Worm (Caenorhabditis elegans) whole organism, L1 larva: ENCODE measurements around the gene T28F3.9.

Source experiments
- C04F5.9 ChIP-seq: sonication (generic microtip); optimal IDR thresholded peaks from 2 replicates; lab custom pipeline; 2016; ENCODE audit warnings: missing genetic modification characterization, missing compliant biosample characterization
- C34B4.2 ChIP-seq: sonication (generic microtip); optimal IDR thresholded peaks from 2 replicates; lab custom pipeline; 2017; ENCODE audit warnings: mild to moderate bottlenecking, missing genetic modification characterization, missing compliant biosample characterization
- ama-1 ChIP-seq: fragments of 150-350 bp; optimal IDR thresholded peaks from 2 replicates; lab custom pipeline; 2014
- blmp-1 ChIP-seq: fragments of 150-350 bp; optimal IDR thresholded peaks from 2 replicates; lab custom pipeline; 2014; ENCODE audit warnings: missing biosample characterization, missing genetic modification characterization
- ceh-82 ChIP-seq, 3 experiments: fragments of 150-350 bp in 1 of 3; sonication (generic microtip) in 2 of 3; optimal IDR thresholded peaks; 2 replicates each; lab custom pipeline; 2014 to 2017; ENCODE audit warnings: missing biosample characterization in 3 of 3, missing genetic modification characterization in 3 of 3
- ceh-88 ChIP-seq: fragments of 200-800 bp; sonication (Bioruptor generic); IDR thresholded peaks from 2 replicates; pipeline ENCODE4 v1.3.6; 2022; ENCODE audit warnings: missing genetic modification characterization, missing compliant biosample characterization
- ceh-90 ChIP-seq: sonication (generic microtip); optimal IDR thresholded peaks from 2 replicates; lab custom pipeline; 2016; ENCODE audit warnings: missing genetic modification characterization, missing compliant biosample characterization
- dsc-1 ChIP-seq: sonication (generic microtip); optimal IDR thresholded peaks from 2 replicates; lab custom pipeline; 2016; ENCODE audit warnings: mild to moderate bottlenecking, missing genetic modification characterization, missing compliant biosample characterization
- efl-1 ChIP-seq, 4 experiments: fragments of 150-350 bp; optimal IDR thresholded peaks in 3 of 4; peaks in 1 of 4; 1 replicate in 1 of 4; 2 replicates in 3 of 4; lab custom pipeline; 2014; ENCODE audit warnings: missing biosample characterization in 2 of 4, missing genetic modification characterization in 2 of 4, missing genetic modification reagents in 2 of 4
- egl-13 ChIP-seq: sonication (generic microtip); optimal IDR thresholded peaks from 2 replicates; lab custom pipeline; 2016; ENCODE audit warnings: missing genotype, missing genetic modification reagents, missing genetic modification characterization, missing compliant biosample characterization
- elt-2 ChIP-seq: sonication (generic microtip); optimal IDR thresholded peaks from 2 replicates; lab custom pipeline; 2016; ENCODE audit warnings: missing genetic modification characterization, mild to moderate bottlenecking, inconsistent platforms, missing compliant biosample characterization, missing genetic modification reagents
- fkh-8 ChIP-seq: sonication (generic microtip); optimal IDR thresholded peaks from 2 replicates; lab custom pipeline; 2016; ENCODE audit warnings: mild to moderate bottlenecking, missing genetic modification characterization, missing compliant biosample characterization
- fos-1 ChIP-seq: fragments of 150-350 bp; optimal IDR thresholded peaks from 2 replicates; lab custom pipeline; 2014; ENCODE audit warnings: missing biosample characterization, missing genetic modification characterization
- hlh-17 ChIP-seq: fragments of 200-800 bp; sonication (Bioruptor generic); optimal IDR thresholded peaks from 2 replicates; lab custom pipeline; 2018; ENCODE audit warnings: missing genetic modification characterization, mild to moderate bottlenecking, missing compliant biosample characterization, moderate library complexity, borderline replicate concordance
- hlh-4 ChIP-seq: sonication (generic microtip); optimal IDR thresholded peaks from 2 replicates; lab custom pipeline; 2016; ENCODE audit warnings: mild to moderate bottlenecking, missing genetic modification characterization, missing compliant biosample characterization
- irx-1 ChIP-seq: sonication (generic microtip); optimal IDR thresholded peaks from 2 replicates; lab custom pipeline; 2016; ENCODE audit warnings: missing genetic modification characterization, missing compliant biosample characterization
- isw-1 ChIP-seq: fragments of 200-800 bp; sonication (Bioruptor generic); IDR thresholded peaks from 2 replicates; pipeline ENCODE4 v1.3.6; 2022; ENCODE audit warnings: missing genetic modification characterization, missing compliant biosample characterization
- lin-13 ChIP-seq: fragments of 150-350 bp; optimal IDR thresholded peaks from 2 replicates; lab custom pipeline; 2014; ENCODE audit warnings: missing biosample characterization, missing genetic modification reagents, missing genetic modification characterization
- lin-35 ChIP-seq, 2 experiments: fragments of 150-350 bp; optimal IDR thresholded peaks; 2 replicates each; lab custom pipeline; 2014; ENCODE audit warnings: missing biosample characterization in 2 of 2, missing genetic modification characterization in 2 of 2, missing genetic modification reagents in 2 of 2
- lin-39 ChIP-seq: fragments of 150-350 bp; optimal IDR thresholded peaks from 2 replicates; lab custom pipeline; 2014; ENCODE audit warnings: missing biosample characterization, missing genetic modification reagents, missing genetic modification characterization
- lsy-2 ChIP-seq, 2 experiments: fragments of 150-350 bp; optimal IDR thresholded peaks; 2 replicates each; lab custom pipeline; 2014; ENCODE audit warnings: missing biosample characterization in 2 of 2, missing genetic modification characterization in 2 of 2
- mab-9 ChIP-seq: fragments of 200-800 bp; sonication (Bioruptor generic); IDR thresholded peaks from 2 replicates; pipeline ENCODE4 v1.3.6; 2022; ENCODE audit warnings: missing genetic modification reagents, missing genetic modification characterization, missing compliant biosample characterization
- mdl-1 ChIP-seq, 2 experiments: fragments of 150-350 bp; optimal IDR thresholded peaks; 2 replicates each; lab custom pipeline; 2014 to 2017; ENCODE audit warnings: missing biosample characterization in 2 of 2, missing genetic modification characterization in 2 of 2, inconsistent platforms in 1 of 2
- nhr-11 ChIP-seq: fragments of 150-350 bp; optimal IDR thresholded peaks from 2 replicates; lab custom pipeline; 2014; ENCODE audit warnings: missing biosample characterization, missing genetic modification characterization
- nhr-12 ChIP-seq: sonication (generic microtip); optimal IDR thresholded peaks from 2 replicates; lab custom pipeline; 2017; ENCODE audit warnings: missing biosample characterization, missing genetic modification characterization
- nhr-77 ChIP-seq: fragments of 150-350 bp; optimal IDR thresholded peaks from 2 replicates; lab custom pipeline; 2014; ENCODE audit warnings: missing biosample characterization, missing genetic modification characterization
- pax-3 ChIP-seq: fragments of 200-800 bp; sonication (Bioruptor generic); optimal IDR thresholded peaks from 2 replicates; lab custom pipeline; 2018; ENCODE audit warnings: mild to moderate bottlenecking, missing genetic modification characterization, moderate library complexity, missing compliant biosample characterization
- pqm-1 ChIP-seq: sonication (generic microtip); optimal IDR thresholded peaks from 3 replicates; lab custom pipeline; 2017; ENCODE audit warnings: missing biosample characterization, missing genetic modification characterization
- snpc-4 ChIP-seq: fragments of 150-350 bp; optimal IDR thresholded peaks from 2 replicates; lab custom pipeline; 2014; ENCODE audit warnings: missing biosample characterization, missing genetic modification characterization
- sptf-1 ChIP-seq: fragments of 150-350 bp; optimal IDR thresholded peaks from 2 replicates; lab custom pipeline; 2014; ENCODE audit warnings: missing biosample characterization, missing genetic modification characterization
- swsn-7 ChIP-seq: sonication (generic microtip); optimal IDR thresholded peaks from 2 replicates; lab custom pipeline; 2016; ENCODE audit warnings: missing genetic modification characterization, missing compliant biosample characterization
- unc-62 ChIP-seq: fragments of 150-350 bp; optimal IDR thresholded peaks from 2 replicates; lab custom pipeline; 2014; ENCODE audit warnings: missing biosample characterization, missing genetic modification reagents, missing genetic modification characterization
- unc-86 ChIP-seq: sonication (generic microtip); optimal IDR thresholded peaks from 2 replicates; lab custom pipeline; 2016; ENCODE audit warnings: missing genetic modification characterization, missing compliant biosample characterization
- xbp-1 ChIP-seq: sonication (generic microtip); optimal IDR thresholded peaks from 2 replicates; lab custom pipeline; 2016; ENCODE audit warnings: missing genetic modification characterization, missing compliant biosample characterization
- zag-1 ChIP-seq: fragments of 150-350 bp; optimal IDR thresholded peaks from 2 replicates; lab custom pipeline; 2014; ENCODE audit warnings: missing biosample characterization, missing genetic modification characterization
- ztf-4 ChIP-seq: fragments of 150-350 bp; optimal IDR thresholded peaks from 2 replicates; lab custom pipeline; 2014; ENCODE audit warnings: missing biosample characterization, missing genetic modification characterization

Gene T28F3.9

DNA sequence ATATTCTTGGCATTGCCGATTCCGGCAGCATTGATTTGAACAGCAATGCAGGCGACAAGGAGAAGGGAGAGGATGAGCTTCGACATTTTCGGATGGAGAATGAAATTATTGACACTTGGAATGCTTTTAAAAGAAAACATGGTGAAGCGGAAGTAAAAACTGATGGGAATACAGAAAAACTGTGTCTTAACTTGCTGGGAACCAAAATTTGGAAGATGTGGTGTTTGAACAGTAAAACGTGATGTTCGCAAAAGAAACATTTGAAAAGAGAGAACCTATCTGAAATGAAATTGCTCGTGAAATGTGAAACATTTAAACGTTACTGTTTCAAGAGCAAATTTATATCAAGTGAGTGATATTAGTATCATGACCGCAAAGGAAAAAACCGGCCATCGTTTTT is 43.6 kb upstream of the T28F3.9 start, which contains the start of gene F26D10.13:
F26D10.13 (minus strand) TSS at position 101 of the 400 bp plus-strand sequence.
- no peak for TF ChIP-seq nhr-11 (tag; lab: Kevin White, UChicago)
- TF ChIP-seq hlh-17 (GFP tag; lab: Kevin White, UChicago): no peak
- no peak for TF ChIP-seq irx-1 (tag; lab: Kevin White, UChicago)
- TF ChIP-seq mab-9: no peak
- no peak for TF ChIP-seq mdl-1 (tag; optimal IDR thresholded peaks at IDR 0.05; lab: Kevin White, UChicago)
- TF ChIP-seq unc-86 (tag; lab: Kevin White, UChicago): no peak

DNA sequence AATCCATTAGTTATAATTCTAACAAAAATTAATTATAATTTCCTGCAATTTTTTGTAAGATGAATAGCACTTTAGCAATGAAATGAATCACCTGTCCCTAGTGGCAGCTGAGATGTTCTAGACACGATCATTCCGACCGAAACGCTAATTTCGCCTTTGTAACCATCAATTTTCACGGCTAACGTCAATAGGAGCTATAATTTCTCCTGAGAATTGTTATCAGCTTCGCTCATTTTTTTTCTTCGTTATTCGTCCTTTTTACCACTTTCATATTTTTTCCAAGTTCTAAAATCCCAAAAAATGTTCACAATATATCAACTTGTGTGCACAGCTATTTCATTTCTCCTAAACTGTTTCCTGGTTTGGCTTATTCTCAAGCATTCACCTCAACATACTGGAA is 43.0 kb upstream of the T28F3.9 start, which contains the start of gene str-187:
str-187 (plus strand) TSS at position 301 of the 400 bp plus-strand sequence.
- TF ChIP-seq unc-86 (tag; lab: Kevin White, UChicago): no peak
- TF ChIP-seq lin-39 (tag; lab: Kevin White, UChicago): no peak
- no peak for TF ChIP-seq dsc-1 (tag; lab: Kevin White, UChicago)
- no peak for TF ChIP-seq isw-1
- TF ChIP-seq egl-13 (tag; lab: Kevin White, UChicago): no peak
- no peak for TF ChIP-seq nhr-77 (tag; lab: Kevin White, UChicago)
- TF ChIP-seq swsn-7 (tag; lab: Kevin White, UChicago): no peak
- no peak for TF ChIP-seq fos-1 (tag; lab: Kevin White, UChicago)
- no peak for TF ChIP-seq ceh-88
- no peak for TF ChIP-seq ama-1 (lab: Kevin White, UChicago)
- no peak for TF ChIP-seq sptf-1 (tag; lab: Kevin White, UChicago)
- TF ChIP-seq C34B4.2 (tag; lab: Kevin White, UChicago): no peak
- TF ChIP-seq ceh-82 (tag; optimal IDR thresholded peaks at IDR 0.05; lab: Kevin White, UChicago): no peak
- no peak for TF ChIP-seq lin-35 (GFP tag; optimal IDR thresholded peaks at IDR 0.05; lab: Kevin White, UChicago)
- TF ChIP-seq mab-9: no peak
- no peak for TF ChIP-seq snpc-4 (tag; lab: Kevin White, UChicago)
- TF ChIP-seq efl-1 (optimal IDR thresholded peaks at IDR 0.05; lab: Kevin White, UChicago): no peak
- no peak for TF ChIP-seq efl-1 (GFP tag; optimal IDR thresholded peaks at IDR 0.05 in 1 of 2; lab: Kevin White, UChicago)
- no peak for TF ChIP-seq elt-2 (tag; lab: Kevin White, UChicago)
- TF ChIP-seq pqm-1 (tag; lab: Kevin White, UChicago): no peak
- TF ChIP-seq, all 84 proteins: peak for 0

DNA sequence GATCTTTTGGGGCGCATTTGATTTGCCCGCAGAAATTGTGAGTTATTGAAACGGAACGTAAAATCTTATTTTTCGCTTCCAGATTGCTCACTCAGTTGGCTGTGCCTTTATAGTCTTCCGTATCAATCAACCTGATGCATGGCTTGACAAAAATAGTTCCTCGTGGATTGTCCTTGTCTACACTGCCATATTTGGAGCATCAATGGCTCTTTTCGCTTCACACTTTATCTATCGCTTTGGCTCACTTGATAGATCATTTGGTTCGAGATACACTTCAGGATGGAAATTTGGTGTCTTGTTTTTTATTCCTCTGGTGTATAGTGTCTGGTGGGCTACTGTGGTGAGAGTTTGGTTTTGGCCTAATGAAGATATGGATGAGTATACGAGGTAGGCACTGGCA is 42.6 kb upstream of the T28F3.9 start:
- TF ChIP-seq ama-1 (lab: Kevin White, UChicago) (no peak), fos-1 (tag; lab: Kevin White, UChicago) (no peak), blmp-1 (tag; lab: Kevin White, UChicago) (no peak), egl-13 (tag; lab: Kevin White, UChicago) (no peak), ceh-90 (no peak), ceh-82 (tag; optimal IDR thresholded peaks at IDR 0.05; lab: Kevin White, UChicago) (no peak), zag-1 (tag; lab: Kevin White, UChicago) (no peak), elt-2 (tag; lab: Kevin White, UChicago) (no peak), unc-62 (GFP tag; lab: Kevin White, UChicago) (no peak), lsy-2 (tag; optimal IDR thresholded peaks at IDR 0.05; lab: Kevin White, UChicago) (no peak), ztf-4 (tag; lab: Kevin White, UChicago) (no peak), xbp-1 (tag; lab: Kevin White, UChicago) (no peak), pax-3 (tag; lab: Kevin White, UChicago) (no peak), hlh-4 (tag; lab: Kevin White, UChicago) (no peak), lin-13 (GFP tag; lab: Kevin White, UChicago) (no peak), fkh-8 (tag; lab: Kevin White, UChicago) (no peak), nhr-12 (tag; lab: Kevin White, UChicago) (no peak), lin-35 (GFP tag; optimal IDR thresholded peaks at IDR 0.05; lab: Kevin White, UChicago) (no peak), C04F5.9 (no peak), C34B4.2 (tag; lab: Kevin White, UChicago) (no peak)
- TF ChIP-seq, all 84 proteins: peak for 0
